Worm (Caenorhabditis elegans): ENCODE results near the gene K02F3.12.

Gene K02F3.12

ce11 chrIII:839491-839890, 16.9 kb upstream of the K02F3.12 start, which contains the start of gene dos-3:
Gene dos-3, minus strand, starts transcription at chrIII:839591.
- TF ChIP-seq snpc-1.3 (tag; optimal IDR thresholded peaks at IDR 0.05; ENCODE audit: insufficient read depth) (no peak), nhr-27 (tag; optimal IDR thresholded peaks at IDR 0.05) (no peak), ceh-91 (GFP tag; IDR thresholded peaks at IDR 0.05) (no peak), mxl-1 (tag; optimal IDR thresholded peaks at IDR 0.05) (no peak), hmg-1.2 (GFP tag; IDR thresholded peaks at IDR 0.05) (no peak), lsl-1 (GFP tag; optimal IDR thresholded peaks at IDR 0.05) (no peak), tlf-1 (GFP tag; optimal IDR thresholded peaks at IDR 0.05) (no peak), F10E7.11 (tag; optimal IDR thresholded peaks at IDR 0.05) (no peak), attf-6 (GFP tag; IDR thresholded peaks at IDR 0.05) (no peak), Y56A3A.18 (GFP tag; IDR thresholded peaks at IDR 0.05) (no peak), ztf-6 (GFP tag; IDR thresholded peaks at IDR 0.05) (no peak)

- TF ChIP-seq snpc-4 (GFP tag; optimal IDR thresholded peaks at IDR 0.05) (no peak), snpc-4 (tag; optimal IDR thresholded peaks at IDR 0.05) (no peak), egl-18 (GFP tag; IDR thresholded peaks at IDR 0.05) (no peak), ceh-100 (GFP tag; IDR thresholded peaks at IDR 0.05) (no peak)
These were observed 15.2 kb upstream of the K02F3.12 start, which contains the start of gene K02F3.9 for ce11 chrIII:841177-841576. Gene K02F3.9, minus strand, starts transcription at chrIII:841366.

ce11 chrIII:842630-843029, 13.7 kb upstream of the K02F3.12 start, which contains the start of gene far-8:
Gene far-8, plus strand, starts transcription at chrIII:842930.
- TF ChIP-seq unc-130 (GFP tag; optimal IDR thresholded peaks at IDR 0.05) = no peak
- TF ChIP-seq unc-62 (GFP tag; optimal IDR thresholded peaks at IDR 0.05) = no peak
- TF ChIP-seq attf-6 (GFP tag; IDR thresholded peaks at IDR 0.05) = no peak
- no peak for TF ChIP-seq ztf-28 (GFP tag; IDR thresholded peaks at IDR 0.05)
- no peak for TF ChIP-seq ztf-26 (tag; optimal IDR thresholded peaks at IDR 0.05)
- no peak for TF ChIP-seq F55B11.4 (tag; optimal IDR thresholded peaks at IDR 0.05; ENCODE audit: borderline replicate concordance, insufficient read depth)
- TF ChIP-seq F22D6.2 (tag; optimal IDR thresholded peaks at IDR 0.05) = no peak
- TF ChIP-seq chd-7 (tag; optimal IDR thresholded peaks at IDR 0.05) = no peak
- TF ChIP-seq tbp1 (GFP tag; optimal IDR thresholded peaks at IDR 0.05) = no peak
- TF ChIP-seq hmg-20 (GFP tag; IDR thresholded peaks at IDR 0.05) = no peak
- no peak for TF ChIP-seq rcor-1 (GFP tag; IDR thresholded peaks at IDR 0.05)
- no peak for TF ChIP-seq lag-1 (GFP tag; IDR thresholded peaks at IDR 0.05)
- TF ChIP-seq F37B4.10 (GFP tag; IDR thresholded peaks at IDR 0.05) = no peak
- no peak for TF ChIP-seq die-1 (tag; optimal IDR thresholded peaks at IDR 0.05)
- no peak for TF ChIP-seq dpl-1 (GFP tag; optimal IDR thresholded peaks at IDR 0.05)

- TF ChIP-seq attf-5 (GFP tag; optimal IDR thresholded peaks at IDR 0.05) = peak; percentile 42
- TF ChIP-seq zfh-2 (GFP tag; conservative IDR thresholded peaks at IDR 0.05) = peak; percentile 50
- TF ChIP-seq cebp-2 (GFP tag; IDR thresholded peaks at IDR 0.05) = no peak
- no peak for TF ChIP-seq attf-3 (GFP tag; conservative IDR thresholded peaks at IDR 0.05)
- 0 out of 2 replicates have a peak, but pooled peaks have one; percentile 20 for TF ChIP-seq lin-26 (GFP tag; IDR thresholded peaks at IDR 0.05)
- no peak for TF ChIP-seq madf-3 (GFP tag; IDR thresholded peaks at IDR 0.05)
- TF ChIP-seq rec-8 (tag; optimal IDR thresholded peaks at IDR 0.05) = no peak
- TF ChIP-seq nhr-80 (tag; optimal IDR thresholded peaks at IDR 0.05) = peak; percentile 49
- TF ChIP-seq cebp-1 (GFP tag; IDR thresholded peaks at IDR 0.05) = no peak
- TF ChIP-seq cebp-1 (tag; optimal IDR thresholded peaks at IDR 0.05) = peak; percentile 36
- TF ChIP-seq B0035.1 (tag; optimal IDR thresholded peaks at IDR 0.05) = no peak
- TF ChIP-seq ztf-26 (tag; optimal IDR thresholded peaks at IDR 0.05) = no peak
- 0 out of 2 replicates have a peak, but pooled peaks have one; percentile 23 for TF ChIP-seq dox-1 (GFP tag; IDR thresholded peaks at IDR 0.05)
- no peak for TF ChIP-seq snpc-4 (GFP tag; optimal IDR thresholded peaks at IDR 0.05)
- TF ChIP-seq snpc-4 (tag; optimal IDR thresholded peaks at IDR 0.05) = peak in 1 of 4 experiments; percentile 22
- TF ChIP-seq hmg-1.2 (GFP tag; IDR thresholded peaks at IDR 0.05) = peak; percentile 31; the same call in 1 of the 2 replicates
- peak; percentile 51 for TF ChIP-seq mcd-1 (GFP tag; IDR thresholded peaks at IDR 0.05)
These were observed 12.4 kb upstream of the K02F3.12 start for ce11 chrIII:843999-844398.

Measured in whole organism, young adult.